Worm (Caenorhabditis elegans) whole organism, L2 larva: ENCODE results near the gene Y102A11A.2.

Experiments
- ama-1 ChIP-seq: fragments of 150-350 bp; optimal IDR thresholded peaks from 2 replicates; lab custom pipeline; 2018; ENCODE audit warnings: inconsistent platforms
- blmp-1 ChIP-seq: sonication (generic microtip); optimal IDR thresholded peaks from 2 replicates; lab custom pipeline; 2017; ENCODE audit warnings: missing genetic modification characterization, mild to moderate bottlenecking, missing compliant biosample characterization, antibody characterized with exemption, moderate library complexity; ENCODE audit not compliant: insufficient read depth
- ceh-82 ChIP-seq: fragments of 150-350 bp; optimal IDR thresholded peaks from 2 replicates; lab custom pipeline; 2014; ENCODE audit warnings: missing biosample characterization, missing genetic modification characterization
- gmeb-1 ChIP-seq: fragments of 150-350 bp; optimal IDR thresholded peaks from 2 replicates; lab custom pipeline; 2014; ENCODE audit warnings: missing biosample characterization, missing genetic modification characterization
- lin-39 ChIP-seq: fragments of 150-350 bp; optimal IDR thresholded peaks from 2 replicates; lab custom pipeline; 2014; ENCODE audit warnings: missing biosample characterization, missing genetic modification reagents, missing genetic modification characterization
- nhr-237 ChIP-seq: fragments of 150-350 bp; optimal IDR thresholded peaks from 2 replicates; lab custom pipeline; 2014; ENCODE audit warnings: missing biosample characterization, missing genetic modification characterization
- sem-4 ChIP-seq: fragments of 150-350 bp; optimal IDR thresholded peaks from 2 replicates; lab custom pipeline; 2014; ENCODE audit warnings: missing biosample characterization, missing genetic modification reagents, missing genetic modification characterization
- snpc-4 ChIP-seq: fragments of 150-350 bp; optimal IDR thresholded peaks from 2 replicates; lab custom pipeline; 2014; ENCODE audit warnings: missing biosample characterization, missing genetic modification characterization
- unc-55 ChIP-seq: fragments of 150-350 bp; sonication (generic microtip); optimal IDR thresholded peaks from 3 replicates; lab custom pipeline; 2014; ENCODE audit warnings: missing biosample characterization, missing genetic modification reagents, missing genetic modification characterization
- ztf-11 ChIP-seq: sonication (generic microtip); optimal IDR thresholded peaks from 2 replicates; lab custom pipeline; 2017; ENCODE audit warnings: missing biosample characterization, missing genetic modification characterization

- TF ChIP-seq blmp-1 (tag; lab: Kevin White, UChicago) (no peak), lin-39 (tag; lab: Kevin White, UChicago) (no peak), ama-1 (lab: Kevin White, UChicago) (no peak), snpc-4 (tag; lab: Kevin White, UChicago) (no peak), nhr-237 (tag; lab: Kevin White, UChicago) (no peak), sem-4 (tag; lab: Kevin White, UChicago) (no peak), ceh-82 (tag; lab: Kevin White, UChicago) (no peak), unc-55 (no peak), gmeb-1 (no peak), ztf-11 (tag; lab: Kevin White, UChicago) (no peak)
Measured at ce11 chrX:2048865-2049405, 22.5 kb downstream of the Y102A11A.2 start.
